Fruit fly (Drosophila melanogaster) whole organism, embryonic: ENCODE results near the gene sloth1.
A peak's percentile ranks its signal among the peaks of the same experiment; 100 is the strongest.

Experiments used
- Adf1 ChIP-seq: fragments of 200-800 bp; sonication (Bioruptor generic); IDR thresholded peaks from 2 replicates; pipeline ENCODE4 v1.3.6; 2022; ENCODE audit warnings: missing biosample characterization, missing genetic modification characterization
- Atf3 ChIP-seq: fragments of 200-800 bp; sonication (Bioruptor generic); optimal IDR thresholded peaks from 3 replicates; lab custom pipeline; 2016; ENCODE audit warnings: missing biosample characterization, missing genetic modification characterization
- CG11247 ChIP-seq: fragments of 200-800 bp; sonication (Bioruptor generic); IDR thresholded peaks from 2 replicates; pipeline ENCODE4 v1.3.6; 2022; ENCODE audit warnings: missing biosample characterization, missing genetic modification characterization
- CG11696 ChIP-seq: fragments of 200-800 bp; sonication (Bioruptor generic); IDR thresholded peaks from 2 replicates; pipeline ENCODE4 v1.3.6; 2022; ENCODE audit warnings: missing biosample characterization, missing genetic modification characterization
- CG13123 ChIP-seq: fragments of 200-800 bp; sonication (Bioruptor generic); optimal IDR thresholded peaks from 2 replicates; lab custom pipeline; 2016; ENCODE audit warnings: missing biosample characterization, missing genetic modification characterization
- CG13424 ChIP-seq: fragments of 200-800 bp; sonication (Bioruptor generic); optimal IDR thresholded peaks from 2 replicates; lab custom pipeline; 2019; ENCODE audit warnings: missing biosample characterization, mild to moderate bottlenecking, missing genetic modification characterization, moderate library complexity
- CG13775 ChIP-seq: fragments of 200-800 bp; sonication (Bioruptor generic); optimal IDR thresholded peaks from 3 replicates; lab custom pipeline; 2017; ENCODE audit warnings: missing biosample characterization, mild to moderate bottlenecking, missing genetic modification characterization
- CG15269 ChIP-seq: fragments of 200-800 bp; sonication (Bioruptor generic); optimal IDR thresholded peaks from 2 replicates; lab custom pipeline; 2018; ENCODE audit warnings: missing biosample characterization, mild to moderate bottlenecking, missing genetic modification characterization, moderate library complexity
- CG16813 ChIP-seq: fragments of 200-800 bp; sonication (Bioruptor generic); IDR thresholded peaks from 3 replicates; pipeline ENCODE4 v1.3.6; 2022; ENCODE audit warnings: missing biosample characterization, missing genetic modification characterization; ENCODE audit not compliant: partially characterized antibody
- CG17186 ChIP-seq: fragments of 200-800 bp; sonication (Bioruptor generic); optimal IDR thresholded peaks from 3 replicates; lab custom pipeline; 2017; ENCODE audit warnings: missing biosample characterization, missing genetic modification reagents, missing genetic modification characterization
- CG2202 ChIP-seq: fragments of 200-800 bp; sonication (Bioruptor generic); optimal IDR thresholded peaks from 2 replicates; lab custom pipeline; 2018; ENCODE audit warnings: missing biosample characterization, mild to moderate bottlenecking, missing genetic modification characterization
- CG2678 ChIP-seq: fragments of 200-800 bp; sonication (Bioruptor generic); optimal IDR thresholded peaks from 3 replicates; lab custom pipeline; 2019; ENCODE audit warnings: missing biosample characterization, mild to moderate bottlenecking, missing genetic modification characterization, moderate library complexity
- CG32767 ChIP-seq: fragments of 200-800 bp; sonication (Bioruptor generic); IDR thresholded peaks from 2 replicates; pipeline ENCODE4 v1.3.6; 2022; ENCODE audit warnings: missing biosample characterization, missing genetic modification characterization
- CG3838 ChIP-seq: fragments of 200-800 bp; sonication (Bioruptor generic); optimal IDR thresholded peaks from 3 replicates; lab custom pipeline; 2016; ENCODE audit warnings: missing biosample characterization, missing genetic modification characterization
- CG6175 ChIP-seq: fragments of 200-800 bp; sonication (Bioruptor generic); IDR thresholded peaks from 3 replicates; pipeline ENCODE4 v1.3.6; 2022; ENCODE audit warnings: missing biosample characterization, missing genetic modification characterization
- CG7786 ChIP-seq: fragments of 200-800 bp; sonication (Bioruptor generic); optimal IDR thresholded peaks from 2 replicates; lab custom pipeline; 2016; ENCODE audit warnings: missing biosample characterization, missing genetic modification characterization
- CG7987 ChIP-seq: fragments of 200-800 bp; sonication (Bioruptor generic); optimal IDR thresholded peaks from 2 replicates; lab custom pipeline; 2018; ENCODE audit warnings: missing biosample characterization, mild to moderate bottlenecking, missing genetic modification characterization, moderate library complexity
- CG8765 ChIP-seq: fragments of 200-800 bp; sonication (Bioruptor generic); IDR thresholded peaks from 2 replicates; pipeline ENCODE4 v1.3.6; 2022; ENCODE audit warnings: missing biosample characterization, missing genetic modification characterization
- CG9215 ChIP-seq: fragments of 200-800 bp; sonication (Bioruptor generic); IDR thresholded peaks from 2 replicates; pipeline ENCODE4 v1.3.6; 2022; ENCODE audit warnings: missing biosample characterization, missing genetic modification characterization
- CG9797 ChIP-seq: fragments of 200-800 bp; sonication (Bioruptor generic); optimal IDR thresholded peaks from 3 replicates; lab custom pipeline; 2018; ENCODE audit warnings: missing biosample characterization, mild to moderate bottlenecking, missing genetic modification characterization
- CG9817 ChIP-seq: fragments of 200-800 bp; sonication (Bioruptor generic); optimal IDR thresholded peaks from 2 replicates; lab custom pipeline; 2018; ENCODE audit warnings: missing biosample characterization, mild to moderate bottlenecking, missing genetic modification characterization, moderate library complexity
- CG9876 ChIP-seq: fragments of 200-800 bp; sonication (Bioruptor generic); optimal IDR thresholded peaks from 2 replicates; lab custom pipeline; 2016; ENCODE audit warnings: missing biosample characterization, missing genetic modification characterization
- Fer3 ChIP-seq: fragments of 200-800 bp; sonication (Bioruptor generic); optimal IDR thresholded peaks from 2 replicates; lab custom pipeline; 2018; ENCODE audit warnings: missing biosample characterization, mild to moderate bottlenecking, missing genetic modification characterization, moderate library complexity
- Gug ChIP-seq: fragments of 200-800 bp; sonication (Bioruptor generic); IDR thresholded peaks from 4 replicates; pipeline ENCODE4 v1.3.6; 2022; ENCODE audit warnings: missing biosample characterization, missing genetic modification characterization
- HLH4C ChIP-seq: fragments of 200-800 bp; sonication (Bioruptor generic); IDR thresholded peaks from 3 replicates; pipeline ENCODE4 v1.3.6; 2022; ENCODE audit warnings: missing biosample characterization, missing genetic modification characterization; ENCODE audit not compliant: partially characterized antibody
- Lhr ChIP-seq: fragments of 200-800 bp; sonication (Bioruptor generic); optimal IDR thresholded peaks from 3 replicates; lab custom pipeline; 2017; ENCODE audit warnings: mild to moderate bottlenecking, missing biosample characterization, missing genetic modification reagents, missing genetic modification characterization
- Mes4 ChIP-seq: fragments of 200-800 bp; sonication (Bioruptor generic); optimal IDR thresholded peaks from 2 replicates; lab custom pipeline; 2016; ENCODE audit warnings: missing biosample characterization, missing genetic modification characterization
- NC2β ChIP-seq: fragments of 200-800 bp; sonication (Bioruptor generic); optimal IDR thresholded peaks from 2 replicates; lab custom pipeline; 2016; ENCODE audit warnings: missing biosample characterization, missing genetic modification characterization
- Ptx1 ChIP-seq: fragments of 200-800 bp; sonication (Bioruptor generic); IDR thresholded peaks from 2 replicates; pipeline ENCODE4 v1.3.6; 2022; ENCODE audit warnings: missing biosample characterization, missing genetic modification characterization
- Rfx ChIP-seq: fragments of 200-800 bp; sonication (Bioruptor generic); IDR thresholded peaks from 2 replicates; pipeline ENCODE4 v1.3.6; 2022; ENCODE audit warnings: missing biosample characterization, missing genetic modification characterization
- Rx ChIP-seq: fragments of 200-800 bp; sonication (Bioruptor generic); IDR thresholded peaks from 2 replicates; pipeline ENCODE4 v1.3.6; 2022; ENCODE audit warnings: missing biosample characterization, missing genetic modification characterization
- Vsx1 ChIP-seq: fragments of 200-800 bp; sonication (Bioruptor generic); optimal IDR thresholded peaks from 2 replicates; lab custom pipeline; 2017; ENCODE audit warnings: missing biosample characterization, mild to moderate bottlenecking, missing genetic modification characterization, missing genetic modification reagents
- ab ChIP-seq: fragments of 200-800 bp; sonication (Bioruptor generic); optimal IDR thresholded peaks from 2 replicates; lab custom pipeline; 2016; ENCODE audit warnings: missing biosample characterization, missing genetic modification characterization
- bsh ChIP-seq, 2 experiments: fragments of 200-800 bp; sonication (Bioruptor generic); optimal IDR thresholded peaks; 2 replicates each; lab custom pipeline; 2017 to 2018; ENCODE audit warnings: mild to moderate bottlenecking in 2 of 2, missing biosample characterization in 2 of 2, missing genetic modification characterization in 2 of 2, moderate library complexity in 1 of 2
- cato ChIP-seq: fragments of 200-800 bp; sonication (Bioruptor generic); optimal IDR thresholded peaks from 2 replicates; lab custom pipeline; 2016; ENCODE audit warnings: missing biosample characterization, missing genetic modification characterization, borderline replicate concordance
- crc ChIP-seq: fragments of 200-800 bp; sonication (Bioruptor generic); optimal IDR thresholded peaks from 2 replicates; lab custom pipeline; 2016; ENCODE audit warnings: missing biosample characterization, missing genetic modification characterization
- dpn ChIP-seq, 2 experiments: fragments of 200-800 bp; sonication (Bioruptor generic); optimal IDR thresholded peaks; 3 replicates each; lab custom pipeline; 2016; ENCODE audit warnings: missing biosample characterization in 2 of 2, missing genetic modification characterization in 2 of 2
- fd64A ChIP-seq: fragments of 200-800 bp; sonication (Bioruptor generic); optimal IDR thresholded peaks from 3 replicates; lab custom pipeline; 2018; ENCODE audit warnings: missing biosample characterization, mild to moderate bottlenecking, missing genetic modification characterization
- gfzf ChIP-seq: fragments of 200-800 bp; sonication (Bioruptor generic); optimal IDR thresholded peaks from 2 replicates; lab custom pipeline; 2016; ENCODE audit warnings: missing biosample characterization, mild to moderate bottlenecking, missing genetic modification characterization, moderate library complexity
- gro ChIP-seq: fragments of 200-800 bp; sonication (Bioruptor generic); optimal IDR thresholded peaks from 2 replicates; lab custom pipeline; 2016; ENCODE audit warnings: missing biosample characterization, missing genetic modification characterization
- insv ChIP-seq, 2 experiments: fragments of 200-800 bp; sonication (Bioruptor generic); optimal IDR thresholded peaks; 3 replicates each; lab custom pipeline; 2016 to 2018; ENCODE audit warnings: missing biosample characterization in 2 of 2, missing genetic modification characterization in 2 of 2
- jigr1 ChIP-seq: fragments of 200-800 bp; sonication (Bioruptor generic); IDR thresholded peaks from 3 replicates; pipeline ENCODE4 v1.3.6; 2022; ENCODE audit warnings: missing biosample characterization, missing genetic modification characterization
- lilli ChIP-seq: fragments of 200-800 bp; sonication (Bioruptor generic); optimal IDR thresholded peaks from 3 replicates; lab custom pipeline; 2016; ENCODE audit warnings: missing biosample characterization, missing genetic modification characterization
- lmd ChIP-seq: fragments of 200-800 bp; sonication (Bioruptor generic); IDR thresholded peaks from 2 replicates; pipeline ENCODE4 v1.3.6; 2022; ENCODE audit warnings: missing biosample characterization, missing genetic modification characterization
- mam ChIP-seq: fragments of 200-800 bp; sonication (Bioruptor generic); optimal IDR thresholded peaks from 3 replicates; lab custom pipeline; 2016; ENCODE audit warnings: missing biosample characterization, missing genetic modification characterization
- odd ChIP-seq: fragments of 200-800 bp; sonication (Bioruptor generic); optimal IDR thresholded peaks from 2 replicates; lab custom pipeline; 2017; ENCODE audit warnings: missing biosample characterization, mild to moderate bottlenecking, missing genetic modification characterization
- scrt ChIP-seq: fragments of 200-800 bp; sonication (Bioruptor generic); optimal IDR thresholded peaks from 2 replicates; lab custom pipeline; 2018; ENCODE audit warnings: missing biosample characterization, mild to moderate bottlenecking, missing genetic modification characterization, moderate library complexity
- tx ChIP-seq: fragments of 200-800 bp; sonication (Bioruptor generic); optimal IDR thresholded peaks from 2 replicates; lab custom pipeline; 2016; ENCODE audit warnings: missing biosample characterization, missing genetic modification characterization
- vvl ChIP-seq: fragments of 200-800 bp; sonication (Bioruptor generic); IDR thresholded peaks from 2 replicates; pipeline ENCODE4 v1.3.6; 2022; ENCODE audit warnings: missing biosample characterization, missing genetic modification characterization

The sloth1 gene

DNA sequence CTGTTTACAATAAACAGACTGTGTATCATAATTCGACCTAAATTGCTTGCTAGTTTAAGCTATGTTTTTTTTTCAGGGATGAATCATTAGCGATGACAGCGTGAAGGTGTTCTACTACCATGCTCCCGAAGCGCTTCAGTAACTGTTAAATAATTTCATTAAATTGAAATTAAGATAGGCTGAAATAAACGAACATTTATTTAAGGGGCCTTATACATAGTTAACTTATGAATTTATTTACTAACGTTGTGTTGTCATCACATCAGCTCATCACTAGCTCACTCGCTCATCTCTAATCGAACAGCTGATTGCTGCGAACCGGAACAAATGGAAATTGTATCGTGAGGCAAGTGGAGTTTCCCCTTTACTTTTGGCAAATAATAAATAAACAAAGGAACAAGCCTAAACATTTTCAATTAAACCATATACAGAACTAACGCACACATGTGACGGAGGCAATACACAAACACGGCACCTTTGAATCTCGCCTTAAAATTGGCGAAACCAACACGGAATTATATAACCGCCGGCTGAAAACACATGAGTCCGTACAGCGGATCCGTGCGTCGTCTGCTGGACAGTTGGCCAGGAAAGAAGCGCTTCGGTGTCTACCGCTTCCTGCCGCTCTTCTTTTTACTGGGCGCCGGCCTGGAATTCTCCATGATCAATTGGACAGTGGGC lies at the start of gene sloth1, which contains the start of the genes cm and sloth2 (continued):
- TF ChIP-seq HLH4C (GFP tag; lab: Robert Waterston, UW): peak; percentile 69
- TF ChIP-seq CG13424: peak; percentile 92
- TF ChIP-seq CG16813 (GFP tag; lab: Robert Waterston, UW): peak; percentile 88
- TF ChIP-seq vvl (GFP tag; lab: Robert Waterston, UW): peak; percentile 91
- peak; percentile 84 for TF ChIP-seq CG13775
- TF ChIP-seq CG17186: no peak
- peak; percentile 58; the same call in 1 of the 2 replicates for TF ChIP-seq CG11696 (GFP tag; lab: Robert Waterston, UW)
- TF ChIP-seq CG9797: peak; percentile 11
- peak; percentile 86 for TF ChIP-seq CG9215 (GFP tag; lab: Robert Waterston, UW)
- peak in 1 of 2 experiments; percentile 69 for TF ChIP-seq insv (GFP tag; optimal IDR thresholded peaks at IDR 0.05; lab: Kevin White, UChicago)
- TF ChIP-seq CG15269 (tag; lab: Kevin White, UChicago): peak; percentile 87
- TF ChIP-seq Ptx1: peak; percentile 90
- peak; percentile 74 for TF ChIP-seq cato
- TF ChIP-seq fd64A: no peak
- TF ChIP-seq scrt (GFP tag; lab: Kevin White, UChicago): peak; percentile 57
- TF ChIP-seq CG6175 (GFP tag; lab: Robert Waterston, UW): no peak; the same call in 2 of the 3 replicates
- peak; percentile 39 for TF ChIP-seq Adf1 (GFP tag; lab: Robert Waterston, UW)
- TF ChIP-seq mam (GFP tag; lab: Kevin White, UChicago): peak; percentile 87
- peak; percentile 79 for TF ChIP-seq Fer3 (tag; lab: Kevin White, UChicago)
- TF ChIP-seq gfzf (GFP tag; lab: Kevin White, UChicago): peak; percentile 34
- TF ChIP-seq CG11247 (GFP tag; lab: Robert Waterston, UW): peak; percentile 83
- peak; percentile 42; the same call in 1 of the 3 replicates for TF ChIP-seq jigr1 (GFP tag; lab: Robert Waterston, UW)
- peak; percentile 70 for TF ChIP-seq Lhr (GFP tag; lab: Kevin White, UChicago)
- TF ChIP-seq Gug (GFP tag; lab: Robert Waterston, UW): peak; percentile 83
- TF ChIP-seq NC2β: peak; percentile 91
- peak; percentile 65 for TF ChIP-seq odd (GFP tag; lab: Kevin White, UChicago)
- peak; percentile 72 for TF ChIP-seq crc
- peak; percentile 59 for TF ChIP-seq CG7987 (GFP tag; lab: Kevin White, UChicago)
- peak; percentile 85 for TF ChIP-seq CG2678 (tag; lab: Kevin White, UChicago)
- TF ChIP-seq bsh (GFP tag; optimal IDR thresholded peaks at IDR 0.05; lab: Kevin White, UChicago): peak; percentile 7 to 83
- TF ChIP-seq dpn (GFP tag; optimal IDR thresholded peaks at IDR 0.05; lab: Kevin White, UChicago): peak; percentile 86 to 89
- TF ChIP-seq tx (GFP tag; lab: Kevin White, UChicago): peak; percentile 89
- peak; percentile 92 for TF ChIP-seq lilli
- peak; percentile 92 for TF ChIP-seq Rfx (GFP tag; lab: Robert Waterston, UW)
- TF ChIP-seq CG7786: peak; percentile 90
- peak; percentile 75 for TF ChIP-seq CG9876 (GFP tag; lab: Kevin White, UChicago)
- peak; percentile 87 for TF ChIP-seq Rx (GFP tag; lab: Robert Waterston, UW)
- TF ChIP-seq CG2202 (tag; lab: Kevin White, UChicago): peak; percentile 80
- peak; percentile 78 for TF ChIP-seq Atf3 (GFP tag; lab: Kevin White, UChicago)
- TF ChIP-seq Mes4 (GFP tag; lab: Kevin White, UChicago): peak; percentile 80
- peak; percentile 91 for TF ChIP-seq gro (GFP tag; lab: Kevin White, UChicago)
- peak; percentile 33 for TF ChIP-seq Vsx1 (GFP tag; lab: Kevin White, UChicago)
- peak; percentile 76 for TF ChIP-seq ab (GFP tag; lab: Kevin White, UChicago)
- TF ChIP-seq CG3838: peak; percentile 72
- peak; percentile 81 for TF ChIP-seq CG8765 (GFP tag; lab: Robert Waterston, UW)
- TF ChIP-seq CG13123: peak; percentile 75
- peak; percentile 90 for TF ChIP-seq CG9817
- peak; percentile 88 for TF ChIP-seq lmd (GFP tag; lab: Robert Waterston, UW)
- TF ChIP-seq CG32767: peak; percentile 70
